Worm (Caenorhabditis elegans) whole organism, midembryonic: Measurements from ENCODE around the gene Y113G7B.12.

Experiments
- T22C8.4 ChIP-seq: fragments of 200-800 bp; sonication (Bioruptor generic); IDR thresholded peaks from 2 replicates; pipeline ENCODE4 v1.3.6; 2022; ENCODE audit warnings: missing genetic modification characterization, missing compliant biosample characterization
- cog-1 ChIP-seq: sonication (generic microtip); optimal IDR thresholded peaks from 2 replicates; lab custom pipeline; 2016; ENCODE audit warnings: missing genetic modification characterization, missing compliant biosample characterization
- flt-1 ChIP-seq: fragments of 200-800 bp; sonication (Bioruptor generic); IDR thresholded peaks from 2 replicates; pipeline ENCODE4 v1.3.6; 2022; ENCODE audit warnings: missing genetic modification characterization, missing compliant biosample characterization
- klf-2 ChIP-seq: fragments of 200-800 bp; sonication (Bioruptor generic); conservative IDR thresholded peaks from 2 replicates; pipeline ENCODE4 v1.3.6; 2022; ENCODE audit warnings: missing genetic modification reagents, missing genetic modification characterization, missing compliant biosample characterization
- med-1 ChIP-seq: sonication (generic microtip); optimal IDR thresholded peaks from 2 replicates; lab custom pipeline; 2017; ENCODE audit warnings: missing genetic modification characterization, mild to moderate bottlenecking, missing compliant biosample characterization, antibody characterized with exemption, missing genetic modification reagents; ENCODE audit not compliant: insufficient read depth
- ref-1 ChIP-seq: fragments of 200-800 bp; sonication (Bioruptor generic); conservative IDR thresholded peaks from 2 replicates; pipeline ENCODE4 v1.3.6; 2022; ENCODE audit warnings: missing genetic modification reagents, missing genetic modification characterization, missing compliant biosample characterization
- tab-1 ChIP-seq: fragments of 200-800 bp; sonication (Bioruptor generic); IDR thresholded peaks from 2 replicates; pipeline ENCODE4 v1.3.6; 2022; ENCODE audit warnings: missing genetic modification characterization, missing compliant biosample characterization
- ztf-29 ChIP-seq: fragments of 200-800 bp; sonication (Bioruptor generic); IDR thresholded peaks from 2 replicates; pipeline ENCODE4 v1.3.6; 2022; ENCODE audit warnings: missing genetic modification reagents, missing genetic modification characterization, missing compliant biosample characterization

- TF ChIP-seq cog-1 (no peak), flt-1 (GFP tag; lab: Robert Waterston, UW) (0 out of 2 replicates have a peak, but pooled peaks have one; percentile 41), ztf-29 (GFP tag; lab: Robert Waterston, UW) (no peak), tab-1 (GFP tag; lab: Robert Waterston, UW) (no peak), klf-2 (GFP tag; lab: Robert Waterston, UW) (no peak), T22C8.4 (GFP tag; lab: Robert Waterston, UW) (no peak), ref-1 (GFP tag; lab: Robert Waterston, UW) (no peak), med-1 (no peak)
Observed at ce11 chrV:20241243-20241862, 28.9 kb upstream of the Y113G7B.12 start.
